Worm (Caenorhabditis elegans) whole organism, young adult: ENCODE data around the gene C24F3.2.

Experiments
- C06A6.2 ChIP-seq: fragments of 200-800 bp; sonication (Bioruptor generic); conservative IDR thresholded peaks from 2 replicates; pipeline ENCODE4 v1.3.6; 2022; ENCODE audit warnings: missing genetic modification characterization, missing compliant biosample characterization
- F37B4.10 ChIP-seq: fragments of 200-800 bp; sonication (Bioruptor generic); IDR thresholded peaks from 2 replicates; pipeline ENCODE4 v1.3.6; 2022; ENCODE audit warnings: missing genetic modification characterization, missing compliant biosample characterization
- F52B5.7 ChIP-seq: sonication (generic microtip); optimal IDR thresholded peaks from 2 replicates; lab custom pipeline; 2016; ENCODE audit warnings: mild to moderate bottlenecking, missing genetic modification characterization, missing compliant biosample characterization
- F55B11.4 ChIP-seq: sonication (generic microtip); optimal IDR thresholded peaks from 2 replicates; lab custom pipeline; 2016; ENCODE audit warnings: missing compliant biosample characterization, missing genetic modification characterization, borderline replicate concordance; ENCODE audit not compliant: insufficient read depth
- T07F8.4 ChIP-seq: sonication (generic microtip); optimal IDR thresholded peaks from 2 replicates; lab custom pipeline; 2016; ENCODE audit warnings: mild to moderate bottlenecking, missing genetic modification characterization, moderate library complexity, missing compliant biosample characterization
- ama-1 ChIP-seq, 3 experiments: fragments of 150-350 bp in 1 of 3; sonication (generic microtip) in 2 of 3; optimal IDR thresholded peaks; 2 replicates each; lab custom pipeline; 2014 to 2018; ENCODE audit warnings: missing biosample characterization in 2 of 3, missing genetic modification characterization in 2 of 3, missing genetic modification reagents in 2 of 3
- aptf-3 ChIP-seq: fragments of 200-800 bp; sonication (Bioruptor generic); IDR thresholded peaks from 2 replicates; pipeline ENCODE4 v1.3.6; 2022; ENCODE audit warnings: missing genetic modification characterization, missing compliant biosample characterization
- bed-1 ChIP-seq: fragments of 200-800 bp; sonication (Bioruptor generic); IDR thresholded peaks from 2 replicates; pipeline ENCODE4 v1.3.6; 2022; ENCODE audit warnings: missing genetic modification reagents, missing genetic modification characterization, missing compliant biosample characterization
- ceh-27 ChIP-seq: fragments of 200-800 bp; sonication (Bioruptor generic); optimal IDR thresholded peaks from 2 replicates; lab custom pipeline; 2018; ENCODE audit warnings: mild to moderate bottlenecking, missing genetic modification characterization, moderate library complexity, missing compliant biosample characterization
- chd-7 ChIP-seq: sonication (generic microtip); optimal IDR thresholded peaks from 2 replicates; lab custom pipeline; 2016; ENCODE audit warnings: mild to moderate bottlenecking, missing genetic modification characterization, moderate library complexity, missing compliant biosample characterization
- dox-1 ChIP-seq: fragments of 200-800 bp; sonication (Bioruptor generic); IDR thresholded peaks from 2 replicates; pipeline ENCODE4 v1.3.6; 2022; ENCODE audit warnings: missing genetic modification reagents, missing genetic modification characterization, missing compliant biosample characterization
- egl-44 ChIP-seq: fragments of 200-800 bp; sonication (Bioruptor generic); IDR thresholded peaks from 2 replicates; pipeline ENCODE4 v1.3.6; 2022; ENCODE audit warnings: missing genetic modification reagents, missing genetic modification characterization, missing compliant biosample characterization
- ekl-4 ChIP-seq: fragments of 200-800 bp; sonication (Bioruptor generic); IDR thresholded peaks from 2 replicates; pipeline ENCODE4 v1.3.6; 2022; ENCODE audit warnings: missing genetic modification reagents, missing genetic modification characterization, missing compliant biosample characterization
- gei-17 ChIP-seq: fragments of 200-800 bp; sonication (Bioruptor generic); optimal IDR thresholded peaks from 2 replicates; lab custom pipeline; 2018; ENCODE audit warnings: mild to moderate bottlenecking, missing genetic modification characterization, missing compliant biosample characterization
- him-1 ChIP-seq: sonication (generic microtip); optimal IDR thresholded peaks from 2 replicates; lab custom pipeline; 2016; ENCODE audit warnings: missing genotype, missing genetic modification reagents, missing genetic modification characterization, missing compliant biosample characterization
- hlh-12 ChIP-seq: sonication (generic microtip); optimal IDR thresholded peaks from 2 replicates; lab custom pipeline; 2016; ENCODE audit warnings: missing genetic modification characterization, missing compliant biosample characterization
- hmg-1.2 ChIP-seq: fragments of 200-800 bp; sonication (Bioruptor generic); IDR thresholded peaks from 2 replicates; pipeline ENCODE4 v1.3.6; 2022; ENCODE audit warnings: missing genetic modification reagents, missing genetic modification characterization, missing compliant biosample characterization
- hmg-20 ChIP-seq: fragments of 200-800 bp; sonication (Bioruptor generic); IDR thresholded peaks from 2 replicates; pipeline ENCODE4 v1.3.6; 2022; ENCODE audit warnings: missing genetic modification reagents, missing genetic modification characterization, missing compliant biosample characterization
- let-526 ChIP-seq: fragments of 200-800 bp; sonication (Bioruptor generic); IDR thresholded peaks from 2 replicates; pipeline ENCODE4 v1.3.6; 2022; ENCODE audit warnings: missing genetic modification reagents, missing genetic modification characterization, missing compliant biosample characterization
- lin-26 ChIP-seq: fragments of 200-800 bp; sonication (Bioruptor generic); IDR thresholded peaks from 2 replicates; pipeline ENCODE4 v1.3.6; 2022; ENCODE audit warnings: missing genetic modification reagents, missing genetic modification characterization, missing compliant biosample characterization
- lin-54 ChIP-seq: fragments of 200-800 bp; sonication (Bioruptor generic); optimal IDR thresholded peaks from 2 replicates; lab custom pipeline; 2018; ENCODE audit warnings: mild to moderate bottlenecking, missing genetic modification characterization, missing compliant biosample characterization
- lsl-1 ChIP-seq: fragments of 200-800 bp; sonication (Bioruptor generic); optimal IDR thresholded peaks from 2 replicates; lab custom pipeline; 2018; ENCODE audit warnings: mild to moderate bottlenecking, missing genetic modification characterization, moderate library complexity, missing compliant biosample characterization
- madf-3 ChIP-seq: fragments of 200-800 bp; sonication (Bioruptor generic); IDR thresholded peaks from 2 replicates; pipeline ENCODE4 v1.3.6; 2022; ENCODE audit warnings: missing genetic modification reagents, missing genetic modification characterization, missing compliant biosample characterization
- madf-8 ChIP-seq: fragments of 200-800 bp; sonication (Bioruptor generic); conservative IDR thresholded peaks from 2 replicates; pipeline ENCODE4 v1.3.6; 2022; ENCODE audit warnings: missing genetic modification reagents, missing genetic modification characterization, missing compliant biosample characterization
- mes-4 ChIP-seq: sonication (generic microtip); optimal IDR thresholded peaks from 2 replicates; lab custom pipeline; 2016; ENCODE audit warnings: missing genotype, missing genetic modification characterization, missing compliant biosample characterization
- nhr-27 ChIP-seq: fragments of 200-800 bp; sonication (Bioruptor generic); optimal IDR thresholded peaks from 2 replicates; lab custom pipeline; 2018; ENCODE audit warnings: mild to moderate bottlenecking, missing genetic modification characterization, moderate library complexity, missing compliant biosample characterization
- nhr-90 ChIP-seq: sonication (generic microtip); optimal IDR thresholded peaks from 2 replicates; lab custom pipeline; 2016; ENCODE audit warnings: missing genotype, mild to moderate bottlenecking, missing genetic modification characterization, missing compliant biosample characterization
- pbrm-1 ChIP-seq: fragments of 200-800 bp; sonication (Bioruptor generic); IDR thresholded peaks from 2 replicates; pipeline ENCODE4 v1.3.6; 2022; ENCODE audit warnings: missing genetic modification reagents, missing genetic modification characterization, missing compliant biosample characterization
- rec-8 ChIP-seq, 2 experiments: sonication (generic microtip); optimal IDR thresholded peaks; 2 replicates each; lab custom pipeline; 2016; ENCODE audit warnings: mild to moderate bottlenecking in 2 of 2, missing genetic modification characterization in 2 of 2, missing genetic modification reagents in 2 of 2, missing genotype in 2 of 2, missing biosample characterization in 1 of 2, missing compliant biosample characterization in 1 of 2, moderate library complexity in 1 of 2
- repo-1 ChIP-seq: sonication (generic microtip); optimal IDR thresholded peaks from 2 replicates; lab custom pipeline; 2017; ENCODE audit warnings: mild to moderate bottlenecking, missing genetic modification characterization, missing compliant biosample characterization
- somi-1 ChIP-seq: fragments of 200-800 bp; sonication (Bioruptor generic); optimal IDR thresholded peaks from 2 replicates; lab custom pipeline; 2018; ENCODE audit warnings: mild to moderate bottlenecking, missing genetic modification characterization, missing compliant biosample characterization
- tlf-1 ChIP-seq: fragments of 200-800 bp; sonication (Bioruptor generic); optimal IDR thresholded peaks from 2 replicates; lab custom pipeline; 2018; ENCODE audit warnings: mild to moderate bottlenecking, missing genetic modification characterization, missing compliant biosample characterization
- zfh-2 ChIP-seq: fragments of 200-800 bp; sonication (Bioruptor generic); conservative IDR thresholded peaks from 2 replicates; pipeline ENCODE4 v1.3.6; 2022; ENCODE audit warnings: missing genetic modification reagents, missing genetic modification characterization, missing compliant biosample characterization
- ztf-6 ChIP-seq: fragments of 200-800 bp; sonication (Bioruptor generic); IDR thresholded peaks from 2 replicates; pipeline ENCODE4 v1.3.6; 2022; ENCODE audit warnings: missing genetic modification reagents, missing genetic modification characterization, missing compliant biosample characterization

C24F3.2 gene

DNA sequence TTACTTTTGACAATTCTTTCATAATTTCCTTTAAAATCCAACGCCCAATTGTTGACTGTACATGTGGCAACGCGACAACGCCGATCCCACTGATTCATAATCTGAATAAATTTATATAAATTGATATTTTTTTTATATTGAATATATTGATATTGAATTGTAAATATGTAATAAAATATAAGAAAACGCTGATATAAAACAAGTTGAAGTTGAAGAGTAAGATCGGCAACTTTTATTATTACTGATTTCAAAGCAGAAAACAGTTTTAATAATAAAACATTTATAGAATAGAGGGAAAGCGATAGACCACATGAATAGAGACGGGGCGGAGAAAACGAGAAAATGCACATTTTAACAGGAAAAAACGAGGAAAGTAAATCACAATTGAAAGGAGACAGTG is 3.1 kb upstream of the C24F3.2 start, which contains the start of gene qns-1 (continued):
- TF ChIP-seq gei-17 (GFP tag; lab: Kevin White, UChicago) = no peak

DNA sequence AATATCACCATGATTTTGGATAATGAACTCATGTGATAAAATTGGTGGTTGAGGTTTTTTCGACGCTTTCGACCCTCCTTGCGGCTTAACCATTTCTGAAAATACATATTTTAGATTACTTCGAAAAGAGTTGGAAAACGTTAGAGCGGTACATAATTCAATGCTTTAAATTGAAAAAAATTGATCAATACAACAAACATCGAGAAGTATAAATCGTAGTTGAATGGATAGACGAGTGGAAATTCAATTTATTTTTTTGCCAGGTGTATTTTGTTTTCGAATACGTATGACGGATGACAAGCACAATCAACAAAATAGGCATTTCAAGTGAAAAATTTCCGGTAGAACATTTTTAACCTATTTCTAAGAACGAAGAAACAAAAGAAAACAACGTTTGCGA is 1.2 kb upstream of the C24F3.2 start, which contains the start of gene tram-1:
tram-1 (minus strand) TSS at position 101 of the 400 bp plus-strand sequence.
- TF ChIP-seq ztf-6 (GFP tag; lab: Robert Waterston, UW) (no peak), mes-4 (no peak), hmg-20 (GFP tag; lab: Robert Waterston, UW) (no peak), chd-7 (tag; lab: Kevin White, UChicago) (no peak), lin-54 (no peak), hmg-1.2 (no peak), F37B4.10 (no peak), nhr-27 (tag; lab: Kevin White, UChicago) (no peak)

DNA sequence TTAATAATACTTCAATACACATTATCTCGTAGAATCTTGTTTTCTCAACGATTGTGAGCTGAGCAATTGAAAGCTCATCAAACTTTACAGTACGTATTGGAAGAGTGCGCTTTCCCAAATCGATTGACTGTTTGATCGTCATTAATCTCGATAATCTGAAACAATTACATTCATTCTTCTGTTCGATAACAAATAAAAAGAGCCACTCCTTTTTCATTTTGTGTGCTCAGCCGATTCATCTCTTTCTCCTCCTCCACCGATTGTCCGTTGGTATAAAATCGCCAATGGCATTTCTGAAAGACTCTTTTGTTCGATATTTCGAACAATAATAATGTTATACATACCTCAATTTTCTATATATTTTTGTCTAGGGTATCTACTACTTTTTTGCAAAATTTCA is 1.4 kb downstream of the C24F3.2 start, which contains the start of gene nas-12:
nas-12 (plus strand) TSS at position 301 of the 400 bp plus-strand sequence.
- TF ChIP-seq ceh-27 (no peak), hlh-12 (tag; lab: Kevin White, UChicago) (no peak), bed-1 (GFP tag; lab: Robert Waterston, UW) (no peak), repo-1 (no peak), F55B11.4 (no peak), madf-3 (GFP tag; lab: Robert Waterston, UW) (no peak), him-1 (no peak), lsl-1 (no peak), dox-1 (GFP tag; lab: Robert Waterston, UW) (no peak), madf-8 (GFP tag; lab: Robert Waterston, UW) (no peak), ekl-4 (GFP tag; lab: Robert Waterston, UW) (no peak), hmg-1.2 (no peak), T07F8.4 (no peak), nhr-90 (tag; lab: Kevin White, UChicago) (no peak), chd-7 (tag; lab: Kevin White, UChicago) (no peak)
- TF ChIP-seq, all 124 proteins: peak for 0

DNA sequence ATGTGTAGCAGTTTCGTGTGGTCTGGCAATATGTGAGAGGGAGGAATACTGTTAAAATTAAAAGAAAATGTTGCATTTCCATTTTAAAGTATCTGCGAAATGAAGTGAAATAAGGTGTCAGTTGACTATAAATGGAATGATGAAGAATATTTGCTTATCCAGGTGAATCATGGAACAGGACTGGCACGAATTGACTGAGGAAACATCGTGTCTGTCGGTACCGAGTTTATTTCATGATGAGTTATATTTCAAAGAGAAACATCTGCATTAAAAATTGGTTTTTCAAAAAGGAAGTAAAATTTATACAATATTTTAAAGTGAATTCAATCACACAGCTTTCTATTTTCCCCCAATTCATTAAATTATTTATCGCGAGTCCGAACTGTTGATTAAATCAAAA is 5.2 kb downstream of the C24F3.2 start, which contains the start of gene F01G10.6:
F01G10.6 (minus strand) TSS at position 101 of the 400 bp plus-strand sequence.
- no peak for TF ChIP-seq rec-8 (tag; optimal IDR thresholded peaks at IDR 0.05; lab: Kevin White, UChicago)
- TF ChIP-seq lin-26 (GFP tag; lab: Robert Waterston, UW) = no peak

DNA sequence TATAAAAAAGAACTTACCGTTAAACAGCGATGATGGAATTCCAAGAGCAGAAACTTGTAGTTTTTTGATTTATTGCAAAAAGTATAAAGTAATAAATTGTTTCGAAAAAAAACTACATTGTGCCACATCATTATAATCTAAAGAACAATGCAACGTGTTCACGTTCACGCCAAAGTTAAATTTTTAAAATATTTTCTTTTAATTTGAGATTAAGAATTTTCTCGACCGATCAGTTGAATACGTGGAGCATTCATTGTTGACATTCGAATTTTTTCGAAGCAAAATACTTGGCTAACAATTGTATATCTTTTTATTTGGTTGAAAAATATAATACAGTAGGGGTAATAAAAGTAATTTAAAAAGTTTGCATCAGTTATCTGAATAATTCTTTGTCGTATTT is 8.6 kb downstream of the C24F3.2 start, which contains the start of gene F01G10.5:
F01G10.5 (minus strand) TSS at position 101 of the 400 bp plus-strand sequence.
- TF ChIP-seq tlf-1 = no peak
- no peak for TF ChIP-seq pbrm-1 (GFP tag; lab: Robert Waterston, UW)

DNA sequence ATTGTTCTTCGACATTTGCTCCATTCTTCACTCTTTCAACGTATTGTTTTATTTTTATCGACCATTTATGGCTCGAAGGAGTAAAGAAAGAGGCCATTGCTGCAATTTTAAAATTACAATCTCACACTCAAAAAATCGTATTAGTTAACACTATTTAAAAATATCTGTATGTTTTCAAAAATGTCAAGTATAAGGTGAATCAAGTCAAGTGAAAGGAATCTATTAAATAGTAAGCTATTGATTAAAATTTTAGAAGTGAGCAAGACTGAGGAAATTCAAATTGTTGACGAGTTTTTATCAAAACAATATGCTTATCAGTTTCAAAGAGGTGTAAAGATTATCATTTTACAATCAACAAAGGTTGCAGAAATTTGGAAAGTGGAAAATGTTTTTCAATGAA is 10.1 kb downstream of the C24F3.2 start, which contains the start of gene F01G10.4:
F01G10.4 (minus strand) TSS at position 101 of the 400 bp plus-strand sequence.
- TF ChIP-seq let-526 (GFP tag; lab: Robert Waterston, UW) (no peak), zfh-2 (GFP tag; lab: Robert Waterston, UW) (no peak), dox-1 (GFP tag; lab: Robert Waterston, UW) (no peak), aptf-3 (no peak), hmg-1.2 (no peak), egl-44 (no peak), C06A6.2 (GFP tag; lab: Robert Waterston, UW) (no peak), somi-1 (GFP tag; lab: Kevin White, UChicago) (no peak), F55B11.4 (no peak), F52B5.7 (tag; lab: Kevin White, UChicago) (no peak), ama-1 (optimal IDR thresholded peaks at IDR 0.05; lab: Kevin White, UChicago) (no peak), ama-1 (GFP tag; optimal IDR thresholded peaks at IDR 0.05; lab: Kevin White, UChicago) (no peak), hlh-12 (tag; lab: Kevin White, UChicago) (no peak)
